In genomic region chrX:4939788-4940441, dm6 we compare ENCODE assay signal across 1 fruit fly cellular context.
A peak's percentile ranks its signal among the peaks of the same experiment; 100 is the strongest.
TF ChIP-seq lines count a peak whose summit lies in the region.

No protein-coding gene starts in this region.

TF ChIP-seq in whole organism, embryonic, 481 proteins besides CTCF, POLR2A, EP300 and RAD21 (continued from another document):
- TF ChIP-seq CG4730 (GFP tag; IDR thresholded peaks at IDR 0.05; lab: Robert Waterston, UW) (peak; percentile 91), kay (GFP tag; optimal IDR thresholded peaks at IDR 0.05; lab: Kevin White, UChicago) (peak; percentile 85), Adf1 (GFP tag; IDR thresholded peaks at IDR 0.05; lab: Robert Waterston, UW) (no peak; the same call in 1 of the 2 replicates), yki (optimal IDR thresholded peaks at IDR 0.05; lab: Kevin White, UChicago) (no peak), CG13296 (GFP tag; optimal IDR thresholded peaks at IDR 0.05; lab: Kevin White, UChicago) (peak; percentile 88), CG4617 (GFP tag; optimal IDR thresholded peaks at IDR 0.05; lab: Kevin White, UChicago; ENCODE audit: borderline replicate concordance) (peak; percentile 87), sug (tag; optimal IDR thresholded peaks at IDR 0.05; lab: Kevin White, UChicago) (peak; percentile 84), gsb-n (tag; optimal IDR thresholded peaks at IDR 0.05; lab: Kevin White, UChicago) (peak; percentile 91), nau (GFP tag; optimal IDR thresholded peaks at IDR 0.05; lab: Kevin White, UChicago) (peak; percentile 88), CG14710 (tag; optimal IDR thresholded peaks at IDR 0.05; lab: Kevin White, UChicago) (peak; percentile 94), Aef1 (GFP tag; IDR thresholded peaks at IDR 0.05; lab: Robert Waterston, UW) (peak; percentile 91), pan (optimal IDR thresholded peaks at IDR 0.05; lab: Kevin White, UChicago) (no peak), pan (GFP tag; optimal IDR thresholded peaks at IDR 0.05 in 1 of 2, IDR thresholded peaks at IDR 0.05 in 1 of 2) (peak in 1 of 2 experiments; percentile 96), hbn (GFP tag; IDR thresholded peaks at IDR 0.05; lab: Robert Waterston, UW; ENCODE audit: partially characterized antibody) (no peak), CG2116 (GFP tag; optimal IDR thresholded peaks at IDR 0.05; lab: Kevin White, UChicago) (peak; percentile 66), CG12071 (GFP tag; optimal IDR thresholded peaks at IDR 0.05; lab: Kevin White, UChicago) (peak; percentile 93), vfl (GFP tag; optimal IDR thresholded peaks at IDR 0.05; lab: Kevin White, UChicago) (peak; percentile 66), repo (GFP tag; optimal IDR thresholded peaks at IDR 0.05; lab: Kevin White, UChicago) (peak; percentile 93), CG5245 (GFP tag; optimal IDR thresholded peaks at IDR 0.05; lab: Kevin White, UChicago) (peak; percentile 97), exex (tag; optimal IDR thresholded peaks at IDR 0.05; lab: Kevin White, UChicago) (peak; percentile 50), BtbVII (GFP tag; optimal IDR thresholded peaks at IDR 0.05; lab: Kevin White, UChicago) (peak; percentile 82), bab2 (GFP tag; optimal IDR thresholded peaks at IDR 0.05; lab: Kevin White, UChicago) (peak; percentile 94), CG3407 (GFP tag; optimal IDR thresholded peaks at IDR 0.05; lab: Kevin White, UChicago) (peak; percentile 89), CG12391 (tag; optimal IDR thresholded peaks at IDR 0.05; lab: Kevin White, UChicago) (peak; percentile 94), pros (GFP tag; optimal IDR thresholded peaks at IDR 0.05; lab: Kevin White, UChicago) (no peak), CG14014 (GFP tag; IDR thresholded peaks at IDR 0.05; lab: Robert Waterston, UW) (peak; percentile 91), pita (GFP tag; optimal IDR thresholded peaks at IDR 0.05; lab: Kevin White, UChicago) (no peak), dati (GFP tag; IDR thresholded peaks at IDR 0.05; lab: Robert Waterston, UW) (peak; percentile 92), grau (tag; optimal IDR thresholded peaks at IDR 0.05; lab: Kevin White, UChicago) (peak; percentile 99), Fer3 (tag; optimal IDR thresholded peaks at IDR 0.05; lab: Kevin White, UChicago) (peak; percentile 90), Xrp1 (GFP tag; IDR thresholded peaks at IDR 0.05; lab: Robert Waterston, UW) (peak; percentile 98), tll (GFP tag; optimal IDR thresholded peaks at IDR 0.05; lab: Kevin White, UChicago) (peak in 1 of 2 experiments; percentile 19), chm (GFP tag; IDR thresholded peaks at IDR 0.05; lab: Robert Waterston, UW) (peak; percentile 97), gfzf (GFP tag; optimal IDR thresholded peaks at IDR 0.05; lab: Kevin White, UChicago) (no peak), lilli (GFP tag; optimal IDR thresholded peaks at IDR 0.05; lab: Kevin White, UChicago) (peak; percentile 92), Mad (GFP tag; optimal IDR thresholded peaks at IDR 0.05; lab: Kevin White, UChicago) (peak; percentile 95)
